Worm (Caenorhabditis elegans) whole organism, L3 larva: ENCODE measurements around the gene cyp-29A4.

Experiments
- ceh-82 ChIP-seq: fragments of 150-350 bp; optimal IDR thresholded peaks from 2 replicates; lab custom pipeline; 2014; ENCODE audit warnings: missing biosample characterization, missing genetic modification characterization
- egl-27 ChIP-seq: sonication (generic microtip); optimal IDR thresholded peaks from 4 replicates; lab custom pipeline; 2017; ENCODE audit warnings: missing biosample characterization, missing genetic modification reagents, missing genetic modification characterization
- mdl-1 ChIP-seq: fragments of 150-350 bp; optimal IDR thresholded peaks from 2 replicates; lab custom pipeline; 2014; ENCODE audit warnings: missing biosample characterization, missing genetic modification characterization
- nhr-11 ChIP-seq: fragments of 150-350 bp; optimal IDR thresholded peaks from 2 replicates; lab custom pipeline; 2014; ENCODE audit warnings: missing biosample characterization, missing genetic modification characterization
- nhr-12 ChIP-seq: fragments of 150-350 bp; optimal IDR thresholded peaks from 2 replicates; lab custom pipeline; 2014; ENCODE audit warnings: missing biosample characterization, missing genetic modification characterization
- nhr-76 ChIP-seq: fragments of 150-350 bp; sonication (generic microtip); optimal IDR thresholded peaks from 5 replicates; lab custom pipeline; 2014; ENCODE audit warnings: missing biosample characterization, missing genetic modification characterization
- pha-4 ChIP-seq: fragments of 150-350 bp; optimal IDR thresholded peaks from 2 replicates; lab custom pipeline; 2014; ENCODE audit warnings: missing biosample characterization, missing genetic modification reagents, missing genetic modification characterization
- pqm-1 ChIP-seq: fragments of 150-350 bp; optimal IDR thresholded peaks from 2 replicates; lab custom pipeline; 2017; ENCODE audit warnings: missing biosample characterization, missing genetic modification characterization, inconsistent platforms
- skn-1 ChIP-seq: fragments of 150-350 bp; optimal IDR thresholded peaks from 2 replicates; lab custom pipeline; 2014; ENCODE audit warnings: missing biosample characterization, missing genetic modification characterization
- snpc-4 ChIP-seq: fragments of 150-350 bp; optimal IDR thresholded peaks from 2 replicates; lab custom pipeline; 2014; ENCODE audit warnings: missing biosample characterization, missing genetic modification characterization
- tbx-2 ChIP-seq: sonication (generic microtip); optimal IDR thresholded peaks from 2 replicates; lab custom pipeline; 2016; ENCODE audit warnings: mild to moderate bottlenecking, missing genetic modification characterization, missing compliant biosample characterization
- unc-39 ChIP-seq: sonication (generic microtip); optimal IDR thresholded peaks from 4 replicates; lab custom pipeline; 2017; ENCODE audit warnings: missing biosample characterization, missing genetic modification characterization
- ztf-11 ChIP-seq: fragments of 150-350 bp; optimal IDR thresholded peaks from 2 replicates; lab custom pipeline; 2014; ENCODE audit warnings: missing biosample characterization, missing genetic modification characterization

DNA sequence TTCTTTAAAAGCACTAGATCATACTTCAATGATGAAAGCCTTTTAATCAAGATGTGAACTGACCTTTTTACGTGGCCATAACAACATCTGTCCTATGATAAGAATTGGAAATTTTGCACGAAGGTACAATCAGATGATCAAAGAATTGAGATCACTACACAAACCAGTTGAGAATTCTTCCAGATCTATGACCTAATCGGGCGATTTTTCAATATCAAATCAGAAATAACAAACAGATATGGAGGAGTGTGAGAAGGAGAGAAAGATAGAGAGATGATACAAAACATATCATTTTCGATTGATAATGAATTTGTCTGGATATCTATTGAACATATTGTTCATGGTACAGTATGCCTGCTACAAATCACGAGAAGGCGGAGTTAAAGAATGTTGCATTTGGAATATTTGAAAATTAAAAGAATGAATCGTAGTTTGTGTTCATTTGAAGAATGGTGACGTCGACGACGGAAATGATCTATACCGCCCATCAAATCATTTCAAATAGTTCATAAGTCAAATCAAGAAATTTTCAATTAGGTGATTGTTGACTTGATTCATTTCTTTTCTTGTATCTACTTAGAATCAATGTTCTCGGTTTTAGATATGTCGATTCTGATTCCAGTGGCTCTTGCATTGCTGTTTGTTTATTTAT, at the start of gene cyp-29A4:
- TF ChIP-seq nhr-76 (tag; lab: Kevin White, UChicago) (no peak), snpc-4 (tag; lab: Kevin White, UChicago) (no peak), skn-1 (tag; lab: Kevin White, UChicago) (no peak), ztf-11 (tag; lab: Kevin White, UChicago) (no peak), ceh-82 (no peak), tbx-2 (tag; lab: Kevin White, UChicago) (no peak), egl-27 (no peak), unc-39 (no peak), mdl-1 (tag; lab: Kevin White, UChicago) (no peak), nhr-11 (tag; lab: Kevin White, UChicago) (no peak), pha-4 (no peak), pqm-1 (tag; lab: Kevin White, UChicago) (no peak), nhr-12 (no peak)
